Fruit fly (Drosophila melanogaster) whole organism, prepupa: ENCODE results near the gene CG8312.

Experiments used
- CG10631 ChIP-seq: fragments of 200-800 bp; sonication (Bioruptor generic); optimal IDR thresholded peaks from 2 replicates; lab custom pipeline; 2016; ENCODE audit warnings: missing biosample characterization, missing genetic modification characterization
- CG10669 ChIP-seq: fragments of 200-800 bp; sonication (Bioruptor generic); optimal IDR thresholded peaks from 3 replicates; lab custom pipeline; 2018; ENCODE audit warnings: missing biosample characterization, mild to moderate bottlenecking, missing genetic modification characterization, moderate library complexity
- CG11294 ChIP-seq: fragments of 200-800 bp; sonication (Bioruptor generic); IDR thresholded peaks from 2 replicates; pipeline ENCODE4 v1.3.6; 2022; ENCODE audit warnings: missing biosample characterization, missing genetic modification characterization
- CG11762 ChIP-seq: fragments of 200-800 bp; sonication (Bioruptor generic); optimal IDR thresholded peaks from 3 replicates; lab custom pipeline; 2016; ENCODE audit warnings: missing biosample characterization, missing genetic modification characterization; ENCODE audit not compliant: insufficient read depth
- CG1621 ChIP-seq: fragments of 200-800 bp; sonication (Bioruptor generic); optimal IDR thresholded peaks from 3 replicates; lab custom pipeline; 2018; ENCODE audit warnings: missing biosample characterization, mild to moderate bottlenecking, missing genetic modification characterization
- CG16779 ChIP-seq: fragments of 200-800 bp; sonication (Bioruptor generic); optimal IDR thresholded peaks from 3 replicates; lab custom pipeline; 2017; ENCODE audit warnings: missing biosample characterization, mild to moderate bottlenecking, missing genetic modification characterization
- CG3032 ChIP-seq: fragments of 200-800 bp; optimal IDR thresholded peaks from 2 replicates; lab custom pipeline; 2019; ENCODE audit warnings: missing biosample characterization, mild to moderate bottlenecking, missing genetic modification characterization, moderate library complexity
- CG31627 ChIP-seq: fragments of 200-800 bp; sonication (Bioruptor generic); optimal IDR thresholded peaks from 3 replicates; lab custom pipeline; 2016; ENCODE audit warnings: missing biosample characterization, missing genetic modification characterization
- CG32006 ChIP-seq: fragments of 200-800 bp; sonication (Bioruptor generic); optimal IDR thresholded peaks from 3 replicates; lab custom pipeline; 2017; ENCODE audit warnings: missing biosample characterization, mild to moderate bottlenecking, missing genetic modification characterization
- CG34406 ChIP-seq: fragments of 200-800 bp; sonication (Bioruptor generic); optimal IDR thresholded peaks from 3 replicates; lab custom pipeline; 2016; ENCODE audit warnings: missing biosample characterization, missing genetic modification characterization
- CG3919 ChIP-seq: fragments of 200-800 bp; sonication (Bioruptor generic); optimal IDR thresholded peaks from 3 replicates; lab custom pipeline; 2016; ENCODE audit warnings: missing biosample characterization, missing genetic modification characterization
- CG4318 ChIP-seq: fragments of 200-800 bp; sonication (Bioruptor generic); optimal IDR thresholded peaks from 3 replicates; lab custom pipeline; 2017; ENCODE audit warnings: missing biosample characterization, mild to moderate bottlenecking, missing genetic modification characterization
- CG6276 ChIP-seq: fragments of 200-800 bp; sonication (Bioruptor generic); optimal IDR thresholded peaks from 2 replicates; lab custom pipeline; 2017; ENCODE audit warnings: missing biosample characterization, mild to moderate bottlenecking, missing genetic modification characterization
- CG6792 ChIP-seq: fragments of 200-800 bp; sonication (Bioruptor generic); optimal IDR thresholded peaks from 3 replicates; lab custom pipeline; 2016; ENCODE audit warnings: missing biosample characterization, missing genetic modification characterization
- CG6808 ChIP-seq: fragments of 200-800 bp; sonication (Bioruptor generic); optimal IDR thresholded peaks from 3 replicates; lab custom pipeline; 2017; ENCODE audit warnings: missing biosample characterization, missing genetic modification characterization, mild to moderate bottlenecking, moderate library complexity, missing genetic modification reagents
- CG6854 ChIP-seq: fragments of 200-800 bp; sonication (Bioruptor generic); optimal IDR thresholded peaks from 2 replicates; lab custom pipeline; 2017; ENCODE audit warnings: missing biosample characterization, mild to moderate bottlenecking, missing genetic modification characterization
- CG8319 ChIP-seq: fragments of 200-800 bp; sonication (Bioruptor generic); optimal IDR thresholded peaks from 3 replicates; lab custom pipeline; 2016; ENCODE audit warnings: missing biosample characterization, missing genetic modification characterization
- CG8632 ChIP-seq: fragments of 200-800 bp; sonication (Bioruptor generic); optimal IDR thresholded peaks from 3 replicates; lab custom pipeline; 2016; ENCODE audit warnings: missing biosample characterization, missing genetic modification characterization
- CG9139 ChIP-seq: fragments of 200-800 bp; sonication (Bioruptor generic); optimal IDR thresholded peaks from 3 replicates; lab custom pipeline; 2017; ENCODE audit warnings: missing biosample characterization, mild to moderate bottlenecking, missing genetic modification characterization
- Eip75B ChIP-seq: fragments of 200-800 bp; sonication (Bioruptor generic); optimal IDR thresholded peaks from 3 replicates; lab custom pipeline; 2016; ENCODE audit warnings: missing biosample characterization, missing genetic modification characterization
- Eip78C ChIP-seq: fragments of 200-800 bp; sonication (Bioruptor generic); peaks from one replicate; lab custom pipeline; 2016; ENCODE audit warnings: missing biosample characterization, missing genetic modification characterization
- Eip93F ChIP-seq: fragments of 200-800 bp; sonication (Bioruptor generic); optimal IDR thresholded peaks from 2 replicates; lab custom pipeline; 2016; ENCODE audit warnings: missing biosample characterization, mild to moderate bottlenecking, missing genetic modification characterization
- Ets21C ChIP-seq: fragments of 200-800 bp; sonication (Bioruptor generic); optimal IDR thresholded peaks from 3 replicates; lab custom pipeline; 2016; ENCODE audit warnings: missing biosample characterization, missing genetic modification characterization
- Ets96B ChIP-seq: fragments of 200-800 bp; optimal IDR thresholded peaks from 2 replicates; lab custom pipeline; 2019; ENCODE audit warnings: missing biosample characterization, mild to moderate bottlenecking, missing genetic modification characterization, moderate library complexity
- Gug ChIP-seq: fragments of 200-800 bp; sonication (Bioruptor generic); IDR thresholded peaks from 2 replicates; pipeline ENCODE4 v1.3.6; 2022; ENCODE audit warnings: missing biosample characterization, missing genetic modification characterization
- Hr38 ChIP-seq: sonication (Bioruptor generic); optimal IDR thresholded peaks from 2 replicates; lab custom pipeline; 2016; ENCODE audit warnings: missing biosample characterization, missing genetic modification characterization
- Hr39 ChIP-seq: fragments of 200-800 bp; sonication (Bioruptor generic); optimal IDR thresholded peaks from 2 replicates; lab custom pipeline; 2016; ENCODE audit warnings: missing biosample characterization, missing genetic modification characterization
- Lpt ChIP-seq: fragments of 200-800 bp; sonication (Bioruptor generic); optimal IDR thresholded peaks from 3 replicates; lab custom pipeline; 2016; ENCODE audit warnings: missing biosample characterization, missing genetic modification characterization
- Met ChIP-seq: fragments of 200-800 bp; sonication (Bioruptor generic); optimal IDR thresholded peaks from 3 replicates; lab custom pipeline; 2016; ENCODE audit warnings: missing biosample characterization, missing genetic modification characterization
- OdsH ChIP-seq: fragments of 200-800 bp; sonication (Bioruptor generic); optimal IDR thresholded peaks from 3 replicates; lab custom pipeline; 2016; ENCODE audit warnings: missing biosample characterization, missing genetic modification characterization
- Smox ChIP-seq: fragments of 200-800 bp; sonication (Bioruptor generic); optimal IDR thresholded peaks from 3 replicates; lab custom pipeline; 2016; ENCODE audit warnings: missing biosample characterization, missing genetic modification characterization
- Sox102F ChIP-seq: fragments of 200-800 bp; sonication (Bioruptor generic); optimal IDR thresholded peaks from 2 replicates; lab custom pipeline; 2016; ENCODE audit warnings: missing biosample characterization, mild to moderate bottlenecking, missing genetic modification characterization
- Sox14 ChIP-seq: fragments of 200-800 bp; sonication (Bioruptor generic); optimal IDR thresholded peaks from 3 replicates; lab custom pipeline; 2016; ENCODE audit warnings: missing biosample characterization, missing genetic modification characterization
- acj6 ChIP-seq: fragments of 200-800 bp; sonication (Bioruptor generic); optimal IDR thresholded peaks from 3 replicates; lab custom pipeline; 2016; ENCODE audit warnings: missing biosample characterization, missing genetic modification characterization
- cyc ChIP-seq: fragments of 200-800 bp; sonication (Bioruptor generic); optimal IDR thresholded peaks from 3 replicates; lab custom pipeline; 2016; ENCODE audit warnings: missing biosample characterization, missing genetic modification characterization
- dsx ChIP-seq: fragments of 200-800 bp; optimal IDR thresholded peaks from 3 replicates; lab custom pipeline; 2019; ENCODE audit warnings: missing biosample characterization, mild to moderate bottlenecking, missing genetic modification characterization, moderate library complexity; ENCODE audit not compliant: poor library complexity, severe bottlenecking
- eg ChIP-seq: fragments of 200-800 bp; sonication (Bioruptor generic); IDR thresholded peaks from 3 replicates; pipeline ENCODE4 v1.3.6; 2022; ENCODE audit warnings: missing biosample characterization, missing genetic modification characterization
- esn ChIP-seq: fragments of 200-800 bp; sonication (Bioruptor generic); optimal IDR thresholded peaks from 2 replicates; lab custom pipeline; 2016; ENCODE audit warnings: missing biosample characterization, mild to moderate bottlenecking, missing genetic modification characterization, moderate library complexity
- fd85E ChIP-seq: fragments of 200-800 bp; sonication (Bioruptor generic); optimal IDR thresholded peaks from 3 replicates; lab custom pipeline; 2016; ENCODE audit warnings: missing biosample characterization, missing genetic modification characterization
- fkh ChIP-seq: fragments of 200-800 bp; sonication (Bioruptor generic); optimal IDR thresholded peaks from 3 replicates; lab custom pipeline; 2017; ENCODE audit warnings: missing biosample characterization, mild to moderate bottlenecking, missing genetic modification characterization, moderate library complexity
- lz ChIP-seq: fragments of 200-800 bp; sonication (Bioruptor generic); optimal IDR thresholded peaks from 3 replicates; lab custom pipeline; 2016; ENCODE audit warnings: missing biosample characterization, missing genetic modification characterization
- net ChIP-seq: fragments of 200-800 bp; sonication (Bioruptor generic); optimal IDR thresholded peaks from 3 replicates; lab custom pipeline; 2016; ENCODE audit warnings: missing biosample characterization, missing genetic modification characterization
- spab ChIP-seq: fragments of 200-800 bp; sonication (Bioruptor generic); optimal IDR thresholded peaks from 2 replicates; lab custom pipeline; 2017; ENCODE audit warnings: missing biosample characterization, mild to moderate bottlenecking, missing genetic modification characterization, missing genetic modification reagents
- ss ChIP-seq, 2 experiments: fragments of 200-800 bp; sonication (Bioruptor generic); optimal IDR thresholded peaks; 2 replicates in 1 of 2; 3 replicates in 1 of 2; lab custom pipeline; 2017 to 2018; ENCODE audit warnings: mild to moderate bottlenecking in 2 of 2, missing biosample characterization in 2 of 2, missing genetic modification characterization in 2 of 2, moderate library complexity in 1 of 2
- svp ChIP-seq: fragments of 200-800 bp; sonication (Bioruptor generic); peaks from one replicate; lab custom pipeline; 2016; ENCODE audit warnings: missing biosample characterization, missing genetic modification characterization
- topi ChIP-seq: fragments of 200-800 bp; sonication (Bioruptor generic); optimal IDR thresholded peaks from 3 replicates; lab custom pipeline; 2016; ENCODE audit warnings: missing biosample characterization, missing genetic modification characterization
- vri ChIP-seq: fragments of 200-800 bp; sonication (Bioruptor generic); optimal IDR thresholded peaks from 3 replicates; lab custom pipeline; 2016; ENCODE audit warnings: missing biosample characterization, mild to moderate bottlenecking, missing genetic modification characterization

CG8312 gene

DNA sequence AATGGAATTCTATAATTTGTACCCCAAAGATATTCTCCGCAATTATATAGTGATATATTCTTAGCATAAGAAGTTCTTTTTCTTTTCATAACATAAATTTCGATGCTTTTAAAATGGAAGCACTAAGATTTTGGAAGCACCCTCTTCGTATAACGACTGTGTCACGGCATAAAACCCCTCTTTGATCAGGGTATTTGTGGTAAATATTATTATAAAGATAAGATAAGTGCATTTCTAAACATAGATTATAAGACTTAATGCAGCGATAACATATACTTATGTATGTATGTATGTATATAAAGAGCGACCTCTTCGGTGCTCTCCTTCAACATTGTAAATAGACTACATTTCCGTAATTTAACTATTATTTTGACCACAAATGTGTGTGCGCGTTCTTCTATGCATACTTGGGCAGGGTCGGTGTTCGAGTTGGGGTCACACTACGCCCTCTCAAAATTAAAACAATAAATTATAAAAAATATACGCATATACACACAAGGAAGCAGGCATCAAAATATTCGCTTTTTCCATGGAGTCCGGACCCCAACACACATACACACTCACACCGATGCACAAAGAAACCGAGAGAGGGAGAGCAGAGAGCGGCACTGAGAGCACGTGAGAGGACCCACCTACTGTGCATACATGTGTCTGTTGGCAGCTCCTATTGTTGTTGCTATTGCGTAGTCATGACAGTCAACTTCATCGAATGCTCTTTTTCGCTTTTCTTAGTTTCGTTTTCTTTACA lies 40.7 kb upstream of the CG8312 start:
- TF ChIP-seq Lpt (GFP tag; lab: Kevin White, UChicago) (peak; percentile 3), CG6276 (peak; percentile 27), svp (GFP tag; lab: Kevin White, UChicago) (peak; percentile 78), ss (GFP tag; optimal IDR thresholded peaks at IDR 0.05; lab: Kevin White, UChicago) (peak in 1 of 2 experiments; percentile 25), CG9139 (GFP tag; lab: Kevin White, UChicago) (peak; percentile 36), CG8319 (no peak), CG32006 (GFP tag; lab: Kevin White, UChicago) (no peak), Ets96B (peak; percentile 5), Eip78C (peak; percentile 82), Sox14 (GFP tag; lab: Kevin White, UChicago) (peak; percentile 45), CG3919 (GFP tag; lab: Kevin White, UChicago) (peak; percentile 23), dsx (GFP tag; lab: Kevin White, UChicago) (peak; percentile 79), Sox102F (GFP tag; lab: Kevin White, UChicago) (peak; percentile 46), Gug (GFP tag; lab: Robert Waterston, UW) (no peak), CG8632 (peak; percentile 10), Eip93F (GFP tag; lab: Kevin White, UChicago) (peak; percentile 6), fkh (GFP tag; lab: Kevin White, UChicago) (peak; percentile 29), CG16779 (peak; percentile 42), net (peak; percentile 26), CG4318 (no peak), vri (peak; percentile 70)

dm6 chr3R:9551013-9551658 lies 40.0 kb upstream of the CG8312 start:
- TF ChIP-seq CG16779 (peak; percentile 45), spab (GFP tag; lab: Kevin White, UChicago) (no peak), CG8319 (no peak), Hr39 (GFP tag; lab: Kevin White, UChicago) (no peak), OdsH (GFP tag; lab: Kevin White, UChicago) (peak; percentile 23), CG3032 (tag; lab: Kevin White, UChicago) (peak; percentile 20), dsx (GFP tag; lab: Kevin White, UChicago) (peak; percentile 51), CG6792 (GFP tag; lab: Kevin White, UChicago) (peak; percentile 6), lz (GFP tag; lab: Kevin White, UChicago) (peak; percentile 26), cyc (no peak), Smox (GFP tag; lab: Kevin White, UChicago) (no peak), Ets21C (GFP tag; lab: Kevin White, UChicago) (no peak), Met (GFP tag; lab: Kevin White, UChicago) (peak; percentile 36), CG34406 (GFP tag; lab: Kevin White, UChicago) (peak; percentile 17), CG3919 (GFP tag; lab: Kevin White, UChicago) (peak; percentile 74), CG11294 (GFP tag; lab: Robert Waterston, UW) (no peak), esn (peak; percentile 31), Eip75B (GFP tag; lab: Kevin White, UChicago) (peak; percentile 34), CG10631 (GFP tag; lab: Kevin White, UChicago) (no peak), fd85E (GFP tag; lab: Kevin White, UChicago) (peak; percentile 77), topi (GFP tag; lab: Kevin White, UChicago) (peak; percentile 23), Eip93F (GFP tag; lab: Kevin White, UChicago) (no peak), CG32006 (GFP tag; lab: Kevin White, UChicago) (peak; percentile 42), net (peak; percentile 56), CG4318 (no peak), CG31627 (GFP tag; lab: Kevin White, UChicago) (no peak), acj6 (GFP tag; lab: Kevin White, UChicago) (peak; percentile 18), CG1621 (tag; lab: Kevin White, UChicago) (peak; percentile 63), CG9139 (GFP tag; lab: Kevin White, UChicago) (peak; percentile 70), Hr38 (GFP tag; lab: Kevin White, UChicago) (no peak), CG6808 (GFP tag; lab: Kevin White, UChicago) (peak; percentile 68), CG11762 (peak; percentile 18), CG6854 (peak; percentile 88), CG10669 (peak; percentile 41), eg (GFP tag; lab: Robert Waterston, UW) (no peak), svp (GFP tag; lab: Kevin White, UChicago) (peak; percentile 98), CG6276 (peak; percentile 42)
